Worm (Caenorhabditis elegans) whole organism, L2 larva: ENCODE data around the gene gln-1.

Experiments used
- elt-1 ChIP-seq: fragments of 150-350 bp; optimal IDR thresholded peaks from 2 replicates; lab custom pipeline; 2014; ENCODE audit warnings: missing biosample characterization, missing genetic modification characterization
- gmeb-1 ChIP-seq: fragments of 150-350 bp; optimal IDR thresholded peaks from 2 replicates; lab custom pipeline; 2014; ENCODE audit warnings: missing biosample characterization, missing genetic modification characterization
- peb-1 ChIP-seq: fragments of 150-350 bp; optimal IDR thresholded peaks from 2 replicates; lab custom pipeline; 2014; ENCODE audit warnings: missing biosample characterization, missing genetic modification characterization
- sma-3 ChIP-seq: sonication (generic microtip); optimal IDR thresholded peaks from 2 replicates; lab custom pipeline; 2016; ENCODE audit warnings: missing genetic modification reagents, missing genetic modification characterization, missing compliant biosample characterization
- snpc-4 ChIP-seq: fragments of 150-350 bp; optimal IDR thresholded peaks from 2 replicates; lab custom pipeline; 2014; ENCODE audit warnings: missing biosample characterization, missing genetic modification characterization
- unc-39 ChIP-seq: fragments of 150-350 bp; optimal IDR thresholded peaks from 2 replicates; lab custom pipeline; 2014; ENCODE audit warnings: missing biosample characterization, missing genetic modification characterization
- unc-55 ChIP-seq: fragments of 150-350 bp; sonication (generic microtip); optimal IDR thresholded peaks from 3 replicates; lab custom pipeline; 2014; ENCODE audit warnings: missing biosample characterization, missing genetic modification reagents, missing genetic modification characterization
- unc-62 ChIP-seq: fragments of 150-350 bp; optimal IDR thresholded peaks from 2 replicates; lab custom pipeline; 2014; ENCODE audit warnings: missing biosample characterization, missing genetic modification reagents, missing genetic modification characterization

DNA sequence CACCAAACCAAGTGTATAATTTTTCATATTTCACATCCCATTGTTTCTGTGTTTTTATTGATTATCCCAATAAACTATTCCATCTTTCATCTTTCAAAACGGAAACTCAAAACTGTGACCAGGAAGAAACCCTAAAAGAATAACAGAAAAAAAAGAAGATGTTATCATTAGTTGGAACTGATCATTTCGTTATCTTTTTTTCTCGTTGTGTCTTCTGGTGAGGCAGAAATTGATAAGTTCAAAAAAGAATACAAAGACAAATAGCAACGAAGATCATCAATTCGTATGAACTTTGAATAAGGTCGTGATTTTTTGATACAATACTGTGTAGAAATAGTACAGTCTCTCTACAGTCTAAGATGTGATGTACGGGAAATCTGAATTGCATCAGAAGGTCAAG, 23.7 kb downstream of the gln-1 start:
- TF ChIP-seq sma-3 (GFP tag; lab: Kevin White, UChicago) (no peak), unc-39 (tag; lab: Kevin White, UChicago) (no peak), peb-1 (no peak), unc-62 (GFP tag; lab: Kevin White, UChicago) (no peak), gmeb-1 (tag; lab: Kevin White, UChicago) (no peak), elt-1 (tag; lab: Kevin White, UChicago) (no peak), unc-55 (GFP tag; lab: Kevin White, UChicago) (no peak), snpc-4 (tag; lab: Kevin White, UChicago) (no peak)
